Worm (Caenorhabditis elegans): ENCODE results near the gene tost-1.

DNA sequence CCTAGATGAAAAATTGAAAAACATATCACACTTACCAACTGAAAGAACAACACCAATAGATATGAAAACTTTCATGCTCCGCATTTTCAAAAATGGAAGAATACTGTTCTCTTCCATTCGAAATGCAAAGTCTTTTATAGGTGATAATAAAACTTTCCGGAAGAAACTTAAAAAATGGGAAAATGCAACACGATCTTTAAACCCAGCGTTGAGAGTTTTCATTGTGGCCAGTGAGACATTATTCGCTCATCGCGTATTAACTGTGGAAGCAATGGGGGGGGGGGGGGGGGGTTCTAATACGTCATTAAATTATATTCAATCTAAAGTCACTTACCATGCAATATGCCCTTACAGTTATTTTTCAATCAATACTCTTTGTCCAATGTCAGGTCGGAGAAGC, 33.8 kb downstream of the tost-1 start, which contains the start of the genes clec-157 and fkh-5:
- no peak for TF ChIP-seq sptf-1 (tag; optimal IDR thresholded peaks at IDR 0.05)
- TF ChIP-seq pha-4 (tag; optimal IDR thresholded peaks at IDR 0.05), result no peak
- no peak for TF ChIP-seq nhr-28 (tag; optimal IDR thresholded peaks at IDR 0.05)
